Worm (Caenorhabditis elegans) whole organism, L2 larva: ENCODE data around the gene hst-6.

Experiments
- C34F6.9 ChIP-seq: fragments of 150-350 bp; optimal IDR thresholded peaks from 2 replicates; lab custom pipeline; 2014; ENCODE audit warnings: missing biosample characterization, missing genetic modification characterization
- F13H6.1 ChIP-seq: sonication (generic microtip); optimal IDR thresholded peaks from 2 replicates; lab custom pipeline; 2016; ENCODE audit warnings: missing genetic modification characterization, missing compliant biosample characterization
- R02D3.7 ChIP-seq: fragments of 150-350 bp; optimal IDR thresholded peaks from 2 replicates; lab custom pipeline; 2014; ENCODE audit warnings: missing biosample characterization, missing genetic modification characterization
- Y55F3AM.14 ChIP-seq: fragments of 200-800 bp; sonication (Bioruptor generic); optimal IDR thresholded peaks from 2 replicates; lab custom pipeline; 2018; ENCODE audit warnings: mild to moderate bottlenecking, missing genetic modification characterization, missing compliant biosample characterization
- ZK546.5 ChIP-seq: sonication (generic microtip); optimal IDR thresholded peaks from 2 replicates; lab custom pipeline; 2017; ENCODE audit warnings: missing biosample characterization, missing genetic modification characterization
- alr-1 ChIP-seq: fragments of 150-350 bp; optimal IDR thresholded peaks from 2 replicates; lab custom pipeline; 2014; ENCODE audit warnings: missing biosample characterization, missing genetic modification characterization
- ama-1 ChIP-seq: fragments of 150-350 bp; optimal IDR thresholded peaks from 2 replicates; lab custom pipeline; 2018; ENCODE audit warnings: inconsistent platforms
- blmp-1 ChIP-seq: sonication (generic microtip); optimal IDR thresholded peaks from 2 replicates; lab custom pipeline; 2017; ENCODE audit warnings: missing genetic modification characterization, mild to moderate bottlenecking, missing compliant biosample characterization, antibody characterized with exemption, moderate library complexity; ENCODE audit not compliant: insufficient read depth
- ceh-16 ChIP-seq: fragments of 150-350 bp; optimal IDR thresholded peaks from 2 replicates; lab custom pipeline; 2014; ENCODE audit warnings: missing biosample characterization, missing genetic modification characterization
- ceh-82 ChIP-seq: fragments of 150-350 bp; optimal IDR thresholded peaks from 2 replicates; lab custom pipeline; 2014; ENCODE audit warnings: missing biosample characterization, missing genetic modification characterization
- crh-2 ChIP-seq: sonication (generic microtip); optimal IDR thresholded peaks from 2 replicates; lab custom pipeline; 2017; ENCODE audit warnings: missing biosample characterization, missing genetic modification characterization
- egl-27 ChIP-seq: sonication (generic microtip); optimal IDR thresholded peaks from 3 replicates; lab custom pipeline; 2017; ENCODE audit warnings: missing biosample characterization, missing genetic modification reagents, missing genetic modification characterization
- elt-1 ChIP-seq: fragments of 150-350 bp; optimal IDR thresholded peaks from 2 replicates; lab custom pipeline; 2014; ENCODE audit warnings: missing biosample characterization, missing genetic modification characterization
- elt-3 ChIP-seq: sonication (generic microtip); optimal IDR thresholded peaks from 2 replicates; lab custom pipeline; 2017; ENCODE audit warnings: missing biosample characterization, missing genetic modification characterization
- fos-1 ChIP-seq: fragments of 150-350 bp; optimal IDR thresholded peaks from 2 replicates; lab custom pipeline; 2014; ENCODE audit warnings: missing biosample characterization, missing genetic modification characterization
- gmeb-1 ChIP-seq: fragments of 150-350 bp; optimal IDR thresholded peaks from 2 replicates; lab custom pipeline; 2014; ENCODE audit warnings: missing biosample characterization, missing genetic modification characterization
- lin-11 ChIP-seq: fragments of 150-350 bp; sonication (generic microtip); optimal IDR thresholded peaks from 2 replicates; lab custom pipeline; 2014; ENCODE audit warnings: missing biosample characterization, missing genetic modification characterization, inconsistent platforms, mixed read lengths
- lin-13 ChIP-seq: fragments of 150-350 bp; optimal IDR thresholded peaks from 2 replicates; lab custom pipeline; 2014; ENCODE audit warnings: missing biosample characterization, missing genetic modification reagents, missing genetic modification characterization
- lin-39 ChIP-seq: fragments of 150-350 bp; optimal IDR thresholded peaks from 2 replicates; lab custom pipeline; 2014; ENCODE audit warnings: missing biosample characterization, missing genetic modification reagents, missing genetic modification characterization
- lsy-2 ChIP-seq, 2 experiments: fragments of 150-350 bp in 1 of 2; sonication (generic microtip) in 1 of 2; optimal IDR thresholded peaks; 2 replicates each; lab custom pipeline; 2014 to 2017; ENCODE audit warnings: missing biosample characterization in 2 of 2, missing genetic modification characterization in 2 of 2
- mab-5 ChIP-seq: fragments of 150-350 bp; optimal IDR thresholded peaks from 2 replicates; lab custom pipeline; 2014; ENCODE audit warnings: missing biosample characterization, missing genetic modification characterization
- mbf-1 ChIP-seq: sonication (generic microtip); optimal IDR thresholded peaks from 2 replicates; lab custom pipeline; 2017; ENCODE audit warnings: missing biosample characterization, missing genetic modification characterization
- mdl-1 ChIP-seq, 2 experiments: fragments of 150-350 bp in 1 of 2; sonication (generic microtip) in 1 of 2; optimal IDR thresholded peaks; 2 replicates each; lab custom pipeline; 2017; ENCODE audit warnings: missing biosample characterization in 2 of 2, missing genetic modification characterization in 2 of 2
- nhr-10 ChIP-seq: sonication (generic microtip); optimal IDR thresholded peaks from 2 replicates; lab custom pipeline; 2017; ENCODE audit warnings: missing biosample characterization, missing genetic modification characterization
- nhr-11 ChIP-seq: fragments of 150-350 bp; optimal IDR thresholded peaks from 2 replicates; lab custom pipeline; 2014; ENCODE audit warnings: missing biosample characterization, missing genetic modification characterization
- nhr-12 ChIP-seq: fragments of 150-350 bp; optimal IDR thresholded peaks from 2 replicates; lab custom pipeline; 2014; ENCODE audit warnings: missing biosample characterization, missing genetic modification characterization
- nhr-129 ChIP-seq: fragments of 150-350 bp; optimal IDR thresholded peaks from 2 replicates; lab custom pipeline; 2014; ENCODE audit warnings: missing biosample characterization, missing genetic modification characterization
- nhr-21 ChIP-seq: fragments of 150-350 bp; optimal IDR thresholded peaks from 2 replicates; lab custom pipeline; 2014; ENCODE audit warnings: missing biosample characterization, missing genetic modification characterization
- nhr-23 ChIP-seq: fragments of 150-350 bp; optimal IDR thresholded peaks from 2 replicates; lab custom pipeline; 2014; ENCODE audit warnings: missing biosample characterization, missing genetic modification reagents, missing genetic modification characterization
- nhr-237 ChIP-seq: fragments of 150-350 bp; optimal IDR thresholded peaks from 2 replicates; lab custom pipeline; 2014; ENCODE audit warnings: missing biosample characterization, missing genetic modification characterization
- nhr-25 ChIP-seq: fragments of 150-350 bp; sonication (generic microtip); optimal IDR thresholded peaks from 3 replicates; lab custom pipeline; 2014; ENCODE audit warnings: missing biosample characterization, missing genetic modification characterization
- sem-4 ChIP-seq: fragments of 150-350 bp; optimal IDR thresholded peaks from 2 replicates; lab custom pipeline; 2014; ENCODE audit warnings: missing biosample characterization, missing genetic modification reagents, missing genetic modification characterization
- sma-3 ChIP-seq: sonication (generic microtip); optimal IDR thresholded peaks from 2 replicates; lab custom pipeline; 2016; ENCODE audit warnings: missing genetic modification reagents, missing genetic modification characterization, missing compliant biosample characterization
- sma-9 ChIP-seq, 2 experiments: fragments of 150-350 bp in 1 of 2; sonication (generic microtip) in 1 of 2; optimal IDR thresholded peaks; 2 replicates each; lab custom pipeline; 2014 to 2016; ENCODE audit warnings: missing genetic modification characterization in 2 of 2, mild to moderate bottlenecking in 1 of 2, missing biosample characterization in 1 of 2, missing compliant biosample characterization in 1 of 2, missing genetic modification reagents in 1 of 2, moderate library complexity in 1 of 2
- snpc-4 ChIP-seq: fragments of 150-350 bp; optimal IDR thresholded peaks from 2 replicates; lab custom pipeline; 2014; ENCODE audit warnings: missing biosample characterization, missing genetic modification characterization
- unc-39 ChIP-seq: fragments of 150-350 bp; optimal IDR thresholded peaks from 2 replicates; lab custom pipeline; 2014; ENCODE audit warnings: missing biosample characterization, missing genetic modification characterization
- unc-55 ChIP-seq: fragments of 150-350 bp; sonication (generic microtip); optimal IDR thresholded peaks from 3 replicates; lab custom pipeline; 2014; ENCODE audit warnings: missing biosample characterization, missing genetic modification reagents, missing genetic modification characterization
- unc-62 ChIP-seq: fragments of 150-350 bp; optimal IDR thresholded peaks from 2 replicates; lab custom pipeline; 2014; ENCODE audit warnings: missing biosample characterization, missing genetic modification reagents, missing genetic modification characterization
- zag-1 ChIP-seq: fragments of 150-350 bp; optimal IDR thresholded peaks from 2 replicates; lab custom pipeline; 2014; ENCODE audit warnings: missing biosample characterization, missing genetic modification characterization
- ztf-1 ChIP-seq: fragments of 200-800 bp; sonication (Bioruptor generic); conservative IDR thresholded peaks from 2 replicates; pipeline ENCODE4 v1.3.6; 2022; ENCODE audit warnings: missing genetic modification characterization, missing compliant biosample characterization
- ztf-11 ChIP-seq: sonication (generic microtip); optimal IDR thresholded peaks from 2 replicates; lab custom pipeline; 2017; ENCODE audit warnings: missing biosample characterization, missing genetic modification characterization
- ztf-4 ChIP-seq: fragments of 150-350 bp; optimal IDR thresholded peaks from 2 replicates; lab custom pipeline; 2014; ENCODE audit warnings: missing biosample characterization, missing genetic modification characterization

hst-6 gene

ce11 chrX:5289106-5289505 is 13.7 kb downstream of the hst-6 start:
- no peak for TF ChIP-seq sem-4 (tag; lab: Kevin White, UChicago)
- no peak for TF ChIP-seq elt-3 (tag; lab: Kevin White, UChicago)
- TF ChIP-seq blmp-1 (tag; lab: Kevin White, UChicago): no peak
- TF ChIP-seq ztf-1: no peak
- TF ChIP-seq egl-27 (tag; lab: Kevin White, UChicago): no peak
- TF ChIP-seq C34F6.9 (tag; lab: Kevin White, UChicago): no peak
- TF ChIP-seq nhr-23 (tag; lab: Kevin White, UChicago): no peak
- TF ChIP-seq elt-1: no peak
- no peak for TF ChIP-seq gmeb-1 (tag; lab: Kevin White, UChicago)
- no peak for TF ChIP-seq alr-1 (tag; lab: Kevin White, UChicago)
- TF ChIP-seq mdl-1 (tag; optimal IDR thresholded peaks at IDR 0.05; lab: Kevin White, UChicago): no peak
- no peak for TF ChIP-seq sma-9 (GFP tag; optimal IDR thresholded peaks at IDR 0.05; lab: Kevin White, UChicago)
- no peak for TF ChIP-seq sma-9 (tag; optimal IDR thresholded peaks at IDR 0.05; lab: Kevin White, UChicago)
- TF ChIP-seq mbf-1 (tag; lab: Kevin White, UChicago): no peak
- no peak for TF ChIP-seq nhr-11 (tag; lab: Kevin White, UChicago)
- no peak for TF ChIP-seq nhr-237 (tag; lab: Kevin White, UChicago)
- no peak for TF ChIP-seq ztf-11 (tag; lab: Kevin White, UChicago)
- TF ChIP-seq lsy-2 (tag; optimal IDR thresholded peaks at IDR 0.05; lab: Kevin White, UChicago): no peak
- no peak for TF ChIP-seq lin-39 (tag; lab: Kevin White, UChicago)
- TF ChIP-seq unc-55 (GFP tag; lab: Kevin White, UChicago): no peak

ce11 chrX:5293862-5294261 is 18.5 kb downstream of the hst-6 start:
- TF ChIP-seq nhr-10 (tag; lab: Kevin White, UChicago) (no peak), nhr-129 (tag; lab: Kevin White, UChicago) (peak; percentile 61)

ce11 chrX:5297942-5298611 is 22.7 kb downstream of the hst-6 start, which contains the start of gene ift-81:
Gene ift-81, plus strand, starts transcription at chrX:5298561.
- TF ChIP-seq zag-1 (no peak), blmp-1 (tag; lab: Kevin White, UChicago) (no peak), lin-13 (peak; percentile 44), nhr-12 (no peak), ztf-4 (no peak), ceh-82 (tag; lab: Kevin White, UChicago) (no peak), ceh-16 (tag; lab: Kevin White, UChicago) (no peak), ZK546.5 (tag; lab: Kevin White, UChicago) (no peak), nhr-25 (no peak), mbf-1 (tag; lab: Kevin White, UChicago) (no peak), C34F6.9 (tag; lab: Kevin White, UChicago) (peak; percentile 57), gmeb-1 (tag; lab: Kevin White, UChicago) (peak; percentile 39), nhr-10 (tag; lab: Kevin White, UChicago) (no peak), ztf-11 (tag; lab: Kevin White, UChicago) (no peak), sma-3 (GFP tag; lab: Kevin White, UChicago) (no peak), fos-1 (tag; lab: Kevin White, UChicago) (peak; percentile 5), crh-2 (tag; lab: Kevin White, UChicago) (peak; percentile 40), lsy-2 (tag; optimal IDR thresholded peaks at IDR 0.05; lab: Kevin White, UChicago) (peak; percentile 37 to 67), nhr-21 (tag; lab: Kevin White, UChicago) (no peak), elt-3 (tag; lab: Kevin White, UChicago) (no peak), unc-62 (GFP tag; lab: Kevin White, UChicago) (no peak), sma-9 (GFP tag; optimal IDR thresholded peaks at IDR 0.05; lab: Kevin White, UChicago) (peak; percentile 62), sma-9 (tag; optimal IDR thresholded peaks at IDR 0.05; lab: Kevin White, UChicago) (no peak), mab-5 (tag; lab: Kevin White, UChicago) (peak; percentile 76), elt-1 (no peak), ztf-1 (no peak), unc-39 (no peak), F13H6.1 (tag; lab: Kevin White, UChicago) (peak; percentile 59), snpc-4 (tag; lab: Kevin White, UChicago) (no peak), unc-55 (GFP tag; lab: Kevin White, UChicago) (peak; percentile 83), nhr-129 (tag; lab: Kevin White, UChicago) (peak; percentile 69), Y55F3AM.14 (GFP tag; lab: Kevin White, UChicago) (no peak), ama-1 (no peak), lin-11 (tag; lab: Kevin White, UChicago) (peak; percentile 4), R02D3.7 (tag; lab: Kevin White, UChicago) (no peak)
- TF ChIP-seq, all 48 proteins: peak for 12
